Worm (Caenorhabditis elegans): Measurements from ENCODE around the gene fbxb-98.

Gene fbxb-98

DNA sequence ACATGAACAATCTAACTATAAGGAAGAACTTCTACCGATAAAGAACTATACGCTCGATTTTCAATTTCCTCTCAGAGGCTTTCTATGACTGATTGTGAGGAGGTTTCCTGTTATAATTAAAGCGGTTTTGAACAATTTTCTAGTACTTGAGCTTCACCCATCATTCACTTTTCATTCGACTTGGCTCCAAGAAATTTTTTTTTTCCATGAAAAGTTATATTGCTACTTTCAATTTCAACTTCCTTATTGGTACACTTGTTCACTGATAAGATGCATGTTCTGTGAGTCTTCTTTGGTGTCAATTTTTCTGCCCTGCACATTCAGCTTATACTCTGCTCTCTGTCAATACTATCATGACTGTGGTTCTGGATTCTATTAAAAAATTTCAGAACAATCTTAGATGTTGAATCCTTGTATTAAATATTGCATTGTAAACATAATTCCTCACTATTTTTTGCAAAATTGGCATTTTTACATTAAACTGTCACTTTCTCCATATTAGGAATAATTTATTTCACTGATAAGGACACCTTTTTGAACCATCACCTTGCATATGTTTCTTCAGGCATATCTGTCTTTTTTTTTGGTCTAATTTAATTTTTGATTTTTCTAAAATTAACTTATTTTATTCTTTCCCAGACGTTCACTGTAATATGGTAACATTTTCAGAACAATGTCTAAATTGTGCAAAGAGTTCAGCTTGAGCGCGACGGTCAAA lies 8.6 kb downstream of the fbxb-98 start, which contains the start of gene math-10:
math-10 (plus strand) TSS at position 668 of the 718 bp plus-strand sequence.
- no peak for TF ChIP-seq ztf-11 (tag; optimal IDR thresholded peaks at IDR 0.05)
- peak; percentile 24 for TF ChIP-seq fos-1 (tag; optimal IDR thresholded peaks at IDR 0.05)
- peak; percentile 7 for TF ChIP-seq crh-2 (tag; optimal IDR thresholded peaks at IDR 0.05)
- no peak for TF ChIP-seq elt-3 (tag; optimal IDR thresholded peaks at IDR 0.05)

DNA sequence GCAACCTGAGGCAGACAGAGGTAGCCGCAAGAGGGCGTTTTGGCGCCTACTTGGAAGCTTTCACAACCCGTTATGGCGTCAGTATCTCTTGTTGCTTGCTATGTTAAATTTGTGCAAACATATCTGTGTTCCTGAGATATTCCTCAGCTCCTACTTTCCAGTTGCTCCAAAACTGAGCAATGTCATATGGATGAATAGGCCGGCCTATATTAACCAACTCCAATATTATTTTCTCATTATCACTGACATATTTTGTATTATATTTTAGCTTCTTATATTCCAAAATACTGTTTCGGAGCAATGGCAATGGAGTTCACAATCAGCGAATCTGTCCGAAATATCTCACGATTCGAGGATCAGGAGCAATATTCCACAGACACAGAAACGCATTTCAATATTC lies 13.2 kb downstream of the fbxb-98 start, which contains the start of gene math-13:
math-13 (plus strand) TSS at position 301 of the 400 bp plus-strand sequence.
- TF ChIP-seq mdl-1 (tag; optimal IDR thresholded peaks at IDR 0.05), result no peak
- no peak for TF ChIP-seq sma-9 (GFP tag; optimal IDR thresholded peaks at IDR 0.05)
- no peak for TF ChIP-seq sma-9 (tag; optimal IDR thresholded peaks at IDR 0.05)
- no peak for TF ChIP-seq fos-1 (tag; optimal IDR thresholded peaks at IDR 0.05)
- TF ChIP-seq lin-39 (tag; optimal IDR thresholded peaks at IDR 0.05), result no peak
- TF ChIP-seq elt-1 (tag; optimal IDR thresholded peaks at IDR 0.05), result no peak
- no peak for TF ChIP-seq skn-1 (tag; optimal IDR thresholded peaks at IDR 0.05)
- TF ChIP-seq Y55F3AM.14 (GFP tag; optimal IDR thresholded peaks at IDR 0.05), result no peak
- TF ChIP-seq unc-55 (GFP tag; optimal IDR thresholded peaks at IDR 0.05), result no peak
- TF ChIP-seq ceh-82 (tag; optimal IDR thresholded peaks at IDR 0.05), result no peak
- TF ChIP-seq gmeb-1 (tag; optimal IDR thresholded peaks at IDR 0.05), result no peak

DNA sequence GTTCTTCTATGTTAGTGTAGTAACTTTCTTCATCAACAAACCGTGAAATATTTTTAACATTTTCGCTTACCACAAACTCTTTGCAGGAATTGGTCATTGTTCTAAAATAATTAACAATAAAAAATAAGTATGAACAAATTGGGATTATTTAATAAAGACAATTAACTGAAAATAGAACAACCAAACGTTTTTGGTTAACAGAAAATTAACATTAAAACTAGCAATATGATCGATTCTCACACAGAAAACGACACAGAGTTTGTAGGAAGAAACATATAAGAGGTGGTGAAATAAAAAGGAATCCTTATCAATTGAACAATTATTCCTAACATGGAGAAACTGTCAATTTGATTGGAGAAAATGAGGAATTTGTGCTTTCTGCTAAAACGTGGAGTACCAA lies 16.2 kb downstream of the fbxb-98 start, which contains the start of gene math-16:
math-16 (minus strand) TSS at position 101 of the 400 bp plus-strand sequence.
- TF ChIP-seq elt-1 (tag; optimal IDR thresholded peaks at IDR 0.05) (no peak), lin-11 (tag; optimal IDR thresholded peaks at IDR 0.05) (no peak), ZK546.5 (tag; optimal IDR thresholded peaks at IDR 0.05) (no peak), mab-5 (tag; optimal IDR thresholded peaks at IDR 0.05) (no peak), nhr-129 (tag; optimal IDR thresholded peaks at IDR 0.05) (no peak), blmp-1 (tag; optimal IDR thresholded peaks at IDR 0.05; ENCODE audit: insufficient read depth) (no peak), ceh-82 (tag; optimal IDR thresholded peaks at IDR 0.05) (no peak), ceh-16 (tag; optimal IDR thresholded peaks at IDR 0.05) (no peak), nhr-6 (tag; optimal IDR thresholded peaks at IDR 0.05) (no peak), zag-1 (tag; optimal IDR thresholded peaks at IDR 0.05) (no peak)

DNA sequence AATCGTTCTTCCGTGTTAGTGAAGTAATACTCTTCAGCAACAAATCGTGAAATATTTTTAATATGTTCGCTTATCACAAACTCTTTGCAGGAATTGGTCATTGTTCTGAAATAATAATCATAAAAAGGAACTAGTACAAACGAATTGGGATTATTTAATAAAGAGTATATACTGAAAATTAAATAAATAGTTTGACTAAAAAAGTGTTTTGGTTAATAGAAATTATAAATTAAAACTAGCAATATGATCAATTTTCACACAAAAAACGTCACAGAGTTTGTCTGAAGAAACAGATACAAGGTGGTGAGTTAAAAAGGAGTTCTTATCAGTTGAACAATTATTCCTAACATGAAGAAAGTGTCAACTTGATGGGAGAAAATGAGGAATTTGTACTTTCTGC lies 20.3 kb downstream of the fbxb-98 start, which contains the start of gene math-5:
math-5 (minus strand) TSS at position 101 of the 400 bp plus-strand sequence.
- no peak for TF ChIP-seq lin-11 (tag; optimal IDR thresholded peaks at IDR 0.05)
- TF ChIP-seq nhr-129 (tag; optimal IDR thresholded peaks at IDR 0.05), result no peak
- TF ChIP-seq crh-2 (tag; optimal IDR thresholded peaks at IDR 0.05), result no peak
- no peak for TF ChIP-seq unc-39 (tag; optimal IDR thresholded peaks at IDR 0.05)
- TF ChIP-seq elt-3 (tag; optimal IDR thresholded peaks at IDR 0.05), result no peak
- TF ChIP-seq alr-1 (tag; optimal IDR thresholded peaks at IDR 0.05), result no peak
- no peak for TF ChIP-seq unc-62 (GFP tag; optimal IDR thresholded peaks at IDR 0.05)
- TF ChIP-seq snpc-4 (tag; optimal IDR thresholded peaks at IDR 0.05), result no peak
- no peak for TF ChIP-seq peb-1 (tag; optimal IDR thresholded peaks at IDR 0.05)
- TF ChIP-seq ama-1 (optimal IDR thresholded peaks at IDR 0.05), result no peak
- no peak for TF ChIP-seq nhr-77 (tag; optimal IDR thresholded peaks at IDR 0.05)
- no peak for TF ChIP-seq mdl-1 (tag; optimal IDR thresholded peaks at IDR 0.05)
- TF ChIP-seq mab-5 (tag; optimal IDR thresholded peaks at IDR 0.05), result no peak
- TF ChIP-seq ceh-82 (tag; optimal IDR thresholded peaks at IDR 0.05), result no peak
- TF ChIP-seq nhr-21 (tag; optimal IDR thresholded peaks at IDR 0.05), result no peak

DNA sequence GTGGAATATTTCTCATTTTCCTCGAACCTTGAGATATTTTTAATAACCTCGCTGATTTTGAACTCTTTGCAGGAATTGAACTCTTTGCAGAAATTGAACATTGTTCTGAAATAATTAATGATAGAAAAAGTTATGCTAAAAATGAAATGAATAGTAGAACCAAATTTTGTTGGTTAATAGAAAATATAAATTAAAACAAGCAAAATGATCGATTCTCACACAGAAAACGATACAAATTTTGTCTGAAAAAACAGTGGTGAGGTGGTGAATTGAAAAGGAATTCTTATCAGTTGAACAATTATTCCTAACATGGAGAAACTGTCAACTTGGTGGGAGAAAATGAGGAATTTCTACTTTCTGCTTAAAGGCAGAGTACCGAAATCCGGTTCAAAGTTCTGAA lies 22.2 kb downstream of the fbxb-98 start, which contains the start of gene math-6:
math-6 (minus strand) TSS at position 101 of the 400 bp plus-strand sequence.
- no peak for TF ChIP-seq ceh-82 (tag; optimal IDR thresholded peaks at IDR 0.05)
- TF ChIP-seq nhr-11 (tag; optimal IDR thresholded peaks at IDR 0.05), result no peak
- TF ChIP-seq ztf-1 (GFP tag; conservative IDR thresholded peaks at IDR 0.05), result no peak
- no peak for TF ChIP-seq Y55F3AM.14 (GFP tag; optimal IDR thresholded peaks at IDR 0.05)
- TF ChIP-seq zag-1 (tag; optimal IDR thresholded peaks at IDR 0.05), result no peak
- no peak for TF ChIP-seq crh-2 (tag; optimal IDR thresholded peaks at IDR 0.05)
- no peak for TF ChIP-seq mdl-1 (tag; optimal IDR thresholded peaks at IDR 0.05)
- TF ChIP-seq lin-13 (GFP tag; optimal IDR thresholded peaks at IDR 0.05), result no peak
- TF ChIP-seq unc-62 (GFP tag; optimal IDR thresholded peaks at IDR 0.05), result no peak
- TF ChIP-seq snpc-4 (tag; optimal IDR thresholded peaks at IDR 0.05), result no peak
- no peak for TF ChIP-seq sma-3 (GFP tag; optimal IDR thresholded peaks at IDR 0.05)
- TF ChIP-seq elt-3 (tag; optimal IDR thresholded peaks at IDR 0.05), result no peak
- no peak for TF ChIP-seq unc-39 (tag; optimal IDR thresholded peaks at IDR 0.05)
- TF ChIP-seq nhr-10 (tag; optimal IDR thresholded peaks at IDR 0.05), result no peak
- TF ChIP-seq mab-5 (tag; optimal IDR thresholded peaks at IDR 0.05), result no peak
- no peak for TF ChIP-seq fos-1 (tag; optimal IDR thresholded peaks at IDR 0.05)
